Worm (Caenorhabditis elegans): Measurements from ENCODE around the gene cnp-3.

The cnp-3 gene

ce11 chrX:17170401-17170800 is 32.5 kb upstream of the cnp-3 start:
- TF ChIP-seq nhr-12 (tag; optimal IDR thresholded peaks at IDR 0.05) (no peak), unc-130 (tag; optimal IDR thresholded peaks at IDR 0.05) (no peak), nhr-71 (tag; optimal IDR thresholded peaks at IDR 0.05) (no peak), dpl-1 (GFP tag; optimal IDR thresholded peaks at IDR 0.05) (no peak), ces-1 (GFP tag; optimal IDR thresholded peaks at IDR 0.05) (no peak)

- no peak for TF ChIP-seq unc-130 (tag; optimal IDR thresholded peaks at IDR 0.05)
- TF ChIP-seq lin-14 (GFP tag; optimal IDR thresholded peaks at IDR 0.05): peak; percentile 1
- no peak for TF ChIP-seq fkh-8 (tag; optimal IDR thresholded peaks at IDR 0.05)
- peak; percentile 24 for TF ChIP-seq fkh-10 (GFP tag; optimal IDR thresholded peaks at IDR 0.05)
- TF ChIP-seq lin-15B (tag; optimal IDR thresholded peaks at IDR 0.05): no peak
- TF ChIP-seq nhr-85 (tag): peak; percentile 25
Measured at ce11 chrX:17168086-17168485, 30.2 kb upstream of the cnp-3 start.

- TF ChIP-seq hlh-4 (tag; optimal IDR thresholded peaks at IDR 0.05): no peak
- no peak for TF ChIP-seq fkh-8 (tag; optimal IDR thresholded peaks at IDR 0.05)
- TF ChIP-seq lin-13 (GFP tag; optimal IDR thresholded peaks at IDR 0.05): no peak
- no peak for TF ChIP-seq elt-3 (tag; optimal IDR thresholded peaks at IDR 0.05)
- no peak for TF ChIP-seq C04F5.9 (tag; optimal IDR thresholded peaks at IDR 0.05)
- no peak for TF ChIP-seq snu-23 (GFP tag; optimal IDR thresholded peaks at IDR 0.05)
Measured at ce11 chrX:17157868-17158267, 20.0 kb upstream of the cnp-3 start, which contains the start of gene npr-21. Gene npr-21 (minus strand): TSS chrX:17157968.

- TF ChIP-seq ceh-63 (GFP tag; optimal IDR thresholded peaks at IDR 0.05) (no peak), fos-1 (tag; optimal IDR thresholded peaks at IDR 0.05) (no peak), pag-3 (tag; optimal IDR thresholded peaks at IDR 0.05; ENCODE audit: borderline replicate concordance, insufficient read depth) (no peak), tbx-2 (tag; optimal IDR thresholded peaks at IDR 0.05) (no peak), fkh-8 (tag; optimal IDR thresholded peaks at IDR 0.05) (no peak), nhr-84 (tag; optimal IDR thresholded peaks at IDR 0.05) (no peak), hpl-2 (GFP tag; optimal IDR thresholded peaks at IDR 0.05) (no peak), nhr-85 (tag) (no peak), ets-5 (GFP tag; IDR thresholded peaks at IDR 0.05) (no peak), dsc-1 (tag; optimal IDR thresholded peaks at IDR 0.05) (no peak), pqm-1 (tag; optimal IDR thresholded peaks at IDR 0.05) (no peak)
Measured at ce11 chrX:17157089-17157488, 19.2 kb upstream of the cnp-3 start.

- TF ChIP-seq C16A3.4 (tag; optimal IDR thresholded peaks at IDR 0.05) (peak; percentile 82), dpl-1 (GFP tag; optimal IDR thresholded peaks at IDR 0.05) (peak; percentile 61 to 72 (median 65)), jun-1 (tag; optimal IDR thresholded peaks at IDR 0.05) (no peak), aly-2 (tag; optimal IDR thresholded peaks at IDR 0.05) (no peak), pag-3 (tag; optimal IDR thresholded peaks at IDR 0.05; ENCODE audit: borderline replicate concordance, insufficient read depth) (no peak), egl-13 (tag; optimal IDR thresholded peaks at IDR 0.05) (peak; percentile 65), nhr-11 (tag; optimal IDR thresholded peaks at IDR 0.05) (no peak), hlh-4 (tag; optimal IDR thresholded peaks at IDR 0.05) (no peak), blmp-1 (tag; optimal IDR thresholded peaks at IDR 0.05) (peak; percentile 71), swsn-7 (tag; optimal IDR thresholded peaks at IDR 0.05) (peak; percentile 84), nhr-47 (tag; optimal IDR thresholded peaks at IDR 0.05) (peak; percentile 82), nhr-19 (GFP tag; conservative IDR thresholded peaks at IDR 0.05) (peak; percentile 77), nhr-77 (tag; optimal IDR thresholded peaks at IDR 0.05) (peak; percentile 47), lir-3 (tag; optimal IDR thresholded peaks at IDR 0.05; ENCODE audit: poor library complexity) (peak; percentile 48), unc-130 (tag; optimal IDR thresholded peaks at IDR 0.05) (peak; percentile 93), nhr-12 (tag; optimal IDR thresholded peaks at IDR 0.05) (no peak), C04F5.9 (tag; optimal IDR thresholded peaks at IDR 0.05) (peak; percentile 68), unc-62 (GFP tag; optimal IDR thresholded peaks at IDR 0.05) (no peak), sptf-1 (tag; optimal IDR thresholded peaks at IDR 0.05) (no peak), pqm-1 (tag; optimal IDR thresholded peaks at IDR 0.05) (no peak), nhr-28 (tag; optimal IDR thresholded peaks at IDR 0.05) (no peak), nhr-237 (tag; optimal IDR thresholded peaks at IDR 0.05) (no peak), nhr-84 (tag; optimal IDR thresholded peaks at IDR 0.05) (no peak), ama-1 (optimal IDR thresholded peaks at IDR 0.05) (no peak), mdl-1 (tag; optimal IDR thresholded peaks at IDR 0.05) (peak in 1 of 2 experiments; percentile 86), tlp-1 (tag; optimal IDR thresholded peaks at IDR 0.05) (no peak), xbp-1 (tag; optimal IDR thresholded peaks at IDR 0.05) (peak; percentile 68), ztf-11 (tag; optimal IDR thresholded peaks at IDR 0.05) (peak in 1 of 2 experiments; percentile 52), nhr-71 (tag; optimal IDR thresholded peaks at IDR 0.05) (peak; percentile 87)
Measured at ce11 chrX:17151160-17151711, 13.3 kb upstream of the cnp-3 start, which contains the start of gene mdt-1.2. Gene mdt-1.2 (plus strand): TSS chrX:17151522.

Data from whole organism, L1 larva.